Worm (Caenorhabditis elegans): ENCODE results near the gene ZK218.3.

Gene ZK218.3

ce11 chrV:17068839-17069238, 29.7 kb downstream of the ZK218.3 start, which contains the start of gene T05E12.8:
TSS of gene T05E12.8 (plus strand) at chrV:17069139.
- no peak for TF ChIP-seq him-1 (tag; optimal IDR thresholded peaks at IDR 0.05)
- TF ChIP-seq W03F9.2 (tag; optimal IDR thresholded peaks at IDR 0.05) = no peak

- TF ChIP-seq W03F9.2 (tag; optimal IDR thresholded peaks at IDR 0.05) (no peak), him-1 (tag; optimal IDR thresholded peaks at IDR 0.05) (no peak), dao-5 (tag; optimal IDR thresholded peaks at IDR 0.05) (no peak)
Observed at ce11 chrV:17066634-17067033, 31.9 kb downstream of the ZK218.3 start.

- TF ChIP-seq dao-5 (tag; optimal IDR thresholded peaks at IDR 0.05) = no peak
- no peak for TF ChIP-seq W03F9.2 (tag; optimal IDR thresholded peaks at IDR 0.05)
- no peak for TF ChIP-seq him-1 (tag; optimal IDR thresholded peaks at IDR 0.05)
Observed at ce11 chrV:17064676-17065075, 33.9 kb downstream of the ZK218.3 start, which contains the start of gene srh-255. TSS of gene srh-255 (plus strand) at chrV:17064976.

ce11 chrV:17061585-17061984, 37.0 kb downstream of the ZK218.3 start, which contains the start of gene F28B1.9:
TSS of gene F28B1.9 (plus strand) at chrV:17061885.
- TF ChIP-seq him-1 (tag; optimal IDR thresholded peaks at IDR 0.05) (no peak), dao-5 (tag; optimal IDR thresholded peaks at IDR 0.05) (no peak)

ce11 chrV:17059987-17060386, 38.6 kb downstream of the ZK218.3 start, which contains the start of gene sri-66:
TSS of gene sri-66 (plus strand) at chrV:17060287.
- no peak for TF ChIP-seq him-1 (tag; optimal IDR thresholded peaks at IDR 0.05)
- TF ChIP-seq dao-5 (tag; optimal IDR thresholded peaks at IDR 0.05) = no peak
- no peak for TF ChIP-seq W03F9.2 (tag; optimal IDR thresholded peaks at IDR 0.05)

Data from whole organism, L4/young adult.